Fruit fly (Drosophila melanogaster) whole organism, embryonic: ENCODE results near the gene st.
A peak's percentile ranks its signal among the peaks of the same experiment; 100 is the strongest.

Source experiments
- ATbp ChIP-seq: fragments of 200-800 bp; sonication (Bioruptor generic); optimal IDR thresholded peaks from 2 replicates; lab custom pipeline; 2017; ENCODE audit warnings: missing biosample characterization, mild to moderate bottlenecking, missing genetic modification characterization, missing genetic modification reagents
- Atf-2 ChIP-seq: fragments of 200-800 bp; sonication (Bioruptor generic); optimal IDR thresholded peaks from 2 replicates; lab custom pipeline; 2016; ENCODE audit warnings: missing biosample characterization, missing genetic modification characterization
- Atf3 ChIP-seq: fragments of 200-800 bp; sonication (Bioruptor generic); optimal IDR thresholded peaks from 3 replicates; lab custom pipeline; 2016; ENCODE audit warnings: missing biosample characterization, missing genetic modification characterization
- B-H2 ChIP-seq: fragments of 200-800 bp; sonication (Bioruptor generic); optimal IDR thresholded peaks from 2 replicates; lab custom pipeline; 2018; ENCODE audit warnings: missing biosample characterization, mild to moderate bottlenecking, missing genetic modification characterization
- Blimp-1 ChIP-seq: fragments of 200-800 bp; sonication (Bioruptor generic); optimal IDR thresholded peaks from 3 replicates; lab custom pipeline; 2018; ENCODE audit warnings: missing biosample characterization, missing genetic modification characterization, mild to moderate bottlenecking, moderate library complexity, missing genetic modification reagents
- CG10565 ChIP-seq: fragments of 200-800 bp; sonication (Bioruptor generic); optimal IDR thresholded peaks from 3 replicates; lab custom pipeline; 2016; ENCODE audit warnings: missing biosample characterization, mild to moderate bottlenecking, missing genetic modification characterization
- CG11456 ChIP-seq: fragments of 200-800 bp; sonication (Bioruptor generic); IDR thresholded peaks from 3 replicates; pipeline ENCODE4 v1.3.6; 2022; ENCODE audit warnings: missing biosample characterization, missing genetic modification characterization
- CG1233 ChIP-seq: fragments of 200-800 bp; sonication (Bioruptor generic); optimal IDR thresholded peaks from 4 replicates; lab custom pipeline; 2018; ENCODE audit warnings: missing biosample characterization, mild to moderate bottlenecking, missing genetic modification characterization
- CG14014 ChIP-seq: fragments of 200-800 bp; sonication (Bioruptor generic); IDR thresholded peaks from 2 replicates; pipeline ENCODE4 v1.3.6; 2022; ENCODE audit warnings: missing biosample characterization, missing genetic modification characterization
- CG14667 ChIP-seq: fragments of 200-800 bp; sonication (Bioruptor generic); IDR thresholded peaks from 2 replicates; pipeline ENCODE4 v1.3.6; 2022; ENCODE audit warnings: missing biosample characterization, missing genetic modification characterization
- CG14860 ChIP-seq: fragments of 200-800 bp; sonication (Bioruptor generic); IDR thresholded peaks from 3 replicates; pipeline ENCODE4 v1.3.6; 2022; ENCODE audit warnings: missing biosample characterization, missing genetic modification characterization; ENCODE audit not compliant: partially characterized antibody
- CG18011 ChIP-seq: fragments of 200-800 bp; sonication (Bioruptor generic); optimal IDR thresholded peaks from 2 replicates; lab custom pipeline; 2017; ENCODE audit warnings: missing biosample characterization, missing genetic modification characterization, mild to moderate bottlenecking, moderate library complexity, missing genotype
- CG31224 ChIP-seq: fragments of 200-800 bp; sonication (Bioruptor generic); IDR thresholded peaks from 2 replicates; pipeline ENCODE4 v1.3.6; 2022; ENCODE audit warnings: missing biosample characterization, missing genetic modification characterization
- CG31365 ChIP-seq: fragments of 200-800 bp; sonication (Bioruptor generic); optimal IDR thresholded peaks from 2 replicates; lab custom pipeline; 2018; ENCODE audit warnings: missing biosample characterization, mild to moderate bottlenecking, missing genetic modification characterization
- CG6175 ChIP-seq: fragments of 200-800 bp; sonication (Bioruptor generic); IDR thresholded peaks from 3 replicates; pipeline ENCODE4 v1.3.6; 2022; ENCODE audit warnings: missing biosample characterization, missing genetic modification characterization
- CG6254 ChIP-seq: fragments of 200-800 bp; sonication (Bioruptor generic); optimal IDR thresholded peaks from 3 replicates; lab custom pipeline; 2017; ENCODE audit warnings: mild to moderate bottlenecking, missing biosample characterization, missing genetic modification reagents, missing genetic modification characterization
- CG7271 ChIP-seq: fragments of 200-800 bp; sonication (Bioruptor generic); optimal IDR thresholded peaks from 2 replicates; lab custom pipeline; 2018; ENCODE audit warnings: missing biosample characterization, mild to moderate bottlenecking, missing genetic modification characterization, moderate library complexity
- CG8478 ChIP-seq: fragments of >200 bp; optimal IDR thresholded peaks from 2 replicates; lab custom pipeline; 2018
- CG9727 ChIP-seq: fragments of 200-800 bp; sonication (Bioruptor generic); optimal IDR thresholded peaks from 3 replicates; lab custom pipeline; 2017; ENCODE audit warnings: missing biosample characterization, mild to moderate bottlenecking, missing genetic modification characterization
- CG9797 ChIP-seq: fragments of 200-800 bp; sonication (Bioruptor generic); optimal IDR thresholded peaks from 3 replicates; lab custom pipeline; 2018; ENCODE audit warnings: missing biosample characterization, mild to moderate bottlenecking, missing genetic modification characterization
- Dip3 ChIP-seq: fragments of 200-800 bp; sonication (Bioruptor generic); optimal IDR thresholded peaks from 3 replicates; lab custom pipeline; 2016; ENCODE audit warnings: missing biosample characterization, missing genetic modification characterization
- Dref ChIP-seq: fragments of 200-800 bp; sonication (Bioruptor generic); IDR thresholded peaks from 2 replicates; pipeline ENCODE4 v1.3.6; 2022; ENCODE audit warnings: missing biosample characterization, missing genetic modification characterization
- E2f2 ChIP-seq: fragments of 200-800 bp; sonication (Bioruptor generic); IDR thresholded peaks from 2 replicates; pipeline ENCODE4 v1.3.6; 2022; ENCODE audit warnings: missing biosample characterization, missing genetic modification characterization
- Hr39 ChIP-seq: fragments of >200 bp; optimal IDR thresholded peaks from 2 replicates; lab custom pipeline; 2017
- Hsf ChIP-seq: fragments of 200-800 bp; sonication (Bioruptor generic); optimal IDR thresholded peaks from 3 replicates; lab custom pipeline; 2016; ENCODE audit warnings: missing biosample characterization, missing genetic modification characterization
- Myb ChIP-seq: fragments of 200-800 bp; sonication (Bioruptor generic); optimal IDR thresholded peaks from 2 replicates; lab custom pipeline; 2016; ENCODE audit warnings: missing biosample characterization, missing genetic modification characterization
- Oli ChIP-seq: fragments of 200-800 bp; sonication (Bioruptor generic); optimal IDR thresholded peaks from 2 replicates; lab custom pipeline; 2018; ENCODE audit warnings: missing biosample characterization, mild to moderate bottlenecking, missing genetic modification characterization, moderate library complexity
- Side ChIP-seq: fragments of 200-800 bp; sonication (Bioruptor generic); optimal IDR thresholded peaks from 2 replicates; lab custom pipeline; 2016; ENCODE audit warnings: missing biosample characterization, missing genetic modification characterization
- Sry-β ChIP-seq: fragments of 200-800 bp; sonication (Bioruptor generic); optimal IDR thresholded peaks from 2 replicates; lab custom pipeline; 2018; ENCODE audit warnings: missing biosample characterization, mild to moderate bottlenecking, missing genetic modification characterization, moderate library complexity
- Stat92E ChIP-seq, 3 experiments: fragments of >200 bp in 2 of 3; fragments of 200-800 bp in 1 of 3; sonication (Bioruptor generic) in 1 of 3; optimal IDR thresholded peaks; 2 replicates each; lab custom pipeline; 2017 to 2019; ENCODE audit warnings: missing biosample characterization in 3 of 3, missing genetic modification characterization in 3 of 3, mild to moderate bottlenecking in 1 of 3, moderate library complexity in 1 of 3
- bowl ChIP-seq: fragments of 200-800 bp; sonication (Bioruptor generic); IDR thresholded peaks from 2 replicates; pipeline ENCODE4 v1.3.6; 2022; ENCODE audit warnings: missing biosample characterization, missing genetic modification characterization
- cg ChIP-seq: fragments of 200-800 bp; sonication (Bioruptor generic); optimal IDR thresholded peaks from 3 replicates; lab custom pipeline; 2019; ENCODE audit warnings: missing biosample characterization, mild to moderate bottlenecking, missing genetic modification characterization, moderate library complexity
- chn ChIP-seq: fragments of 200-800 bp; sonication (Bioruptor generic); optimal IDR thresholded peaks from 2 replicates; lab custom pipeline; 2016; ENCODE audit warnings: missing biosample characterization, missing genetic modification characterization
- croc ChIP-seq: fragments of 200-800 bp; sonication (Bioruptor generic); conservative IDR thresholded peaks from 3 replicates; pipeline ENCODE4 v1.3.6; 2022; ENCODE audit warnings: missing biosample characterization, missing genetic modification characterization
- crol ChIP-seq: fragments of 200-800 bp; sonication (Bioruptor generic); IDR thresholded peaks from 2 replicates; pipeline ENCODE4 v1.3.6; 2022; ENCODE audit warnings: missing biosample characterization, missing genetic modification characterization
- cwo ChIP-seq: fragments of 200-800 bp; sonication (Bioruptor generic); optimal IDR thresholded peaks from 3 replicates; lab custom pipeline; 2017; ENCODE audit warnings: missing biosample characterization, missing genetic modification characterization, mild to moderate bottlenecking, moderate library complexity, missing genetic modification reagents
- fru ChIP-seq: fragments of >200 bp; optimal IDR thresholded peaks from 2 replicates; lab custom pipeline; 2017
- gem ChIP-seq: fragments of 200-800 bp; sonication (Bioruptor generic); optimal IDR thresholded peaks from 2 replicates; lab custom pipeline; 2019; ENCODE audit warnings: missing biosample characterization, mild to moderate bottlenecking, missing genetic modification characterization, moderate library complexity
- grau ChIP-seq: fragments of 200-800 bp; optimal IDR thresholded peaks from 3 replicates; lab custom pipeline; 2019; ENCODE audit warnings: missing biosample characterization, mild to moderate bottlenecking, missing genetic modification characterization, moderate library complexity
- gsb ChIP-seq: fragments of 200-800 bp; sonication (Bioruptor generic); IDR thresholded peaks from 2 replicates; pipeline ENCODE4 v1.3.6; 2022; ENCODE audit warnings: missing biosample characterization, missing genetic modification characterization
- gt ChIP-seq: fragments of 200-800 bp; sonication (Bioruptor generic); IDR thresholded peaks from 2 replicates; pipeline ENCODE4 v1.3.6; 2022; ENCODE audit warnings: missing biosample characterization, missing genetic modification characterization
- hth ChIP-seq: fragments of >200 bp; optimal IDR thresholded peaks from 2 replicates; lab custom pipeline; 2017; ENCODE audit warnings: inconsistent platforms
- mld ChIP-seq: fragments of 200-800 bp; sonication (Bioruptor generic); IDR thresholded peaks from 3 replicates; pipeline ENCODE4 v1.3.6; 2022; ENCODE audit warnings: missing biosample characterization, missing genetic modification characterization; ENCODE audit not compliant: partially characterized antibody
- nerfin-1 ChIP-seq: fragments of 200-800 bp; sonication (Bioruptor generic); optimal IDR thresholded peaks from 3 replicates; lab custom pipeline; 2019; ENCODE audit warnings: missing biosample characterization, mild to moderate bottlenecking, missing genetic modification characterization, moderate library complexity
- nom ChIP-seq: fragments of 200-800 bp; sonication (Bioruptor generic); optimal IDR thresholded peaks from 2 replicates; lab custom pipeline; 2017; ENCODE audit warnings: missing biosample characterization, missing genetic modification characterization, mild to moderate bottlenecking, moderate library complexity, missing genetic modification reagents
- pfk ChIP-seq: fragments of 200-800 bp; sonication (Bioruptor generic); optimal IDR thresholded peaks from 2 replicates; lab custom pipeline; 2018; ENCODE audit warnings: missing biosample characterization, mild to moderate bottlenecking, missing genetic modification characterization, moderate library complexity
- ranshi ChIP-seq: fragments of 200-800 bp; sonication (Bioruptor generic); IDR thresholded peaks from 2 replicates; pipeline ENCODE4 v1.3.6; 2022; ENCODE audit warnings: missing biosample characterization, missing genetic modification characterization
- rib ChIP-seq: fragments of 200-800 bp; sonication (Bioruptor generic); IDR thresholded peaks from 2 replicates; pipeline ENCODE4 v1.3.6; 2022; ENCODE audit warnings: missing biosample characterization, missing genetic modification characterization
- sim ChIP-seq: fragments of 200-800 bp; sonication (Bioruptor generic); IDR thresholded peaks from 2 replicates; pipeline ENCODE4 v1.3.6; 2022; ENCODE audit warnings: missing biosample characterization, missing genetic modification characterization
- so ChIP-seq: fragments of 200-800 bp; sonication (Bioruptor generic); IDR thresholded peaks from 3 replicates; pipeline ENCODE4 v1.3.6; 2022; ENCODE audit warnings: missing biosample characterization, missing genetic modification characterization
- trem ChIP-seq: fragments of 200-800 bp; optimal IDR thresholded peaks from 3 replicates; lab custom pipeline; 2019; ENCODE audit warnings: missing biosample characterization, mild to moderate bottlenecking, missing genetic modification characterization, moderate library complexity
- trh ChIP-seq: fragments of 200-800 bp; sonication (Bioruptor generic); optimal IDR thresholded peaks from 2 replicates; lab custom pipeline; 2016; ENCODE audit warnings: missing biosample characterization, missing genetic modification characterization
- vfl ChIP-seq: fragments of 200-800 bp; sonication (Bioruptor generic); optimal IDR thresholded peaks from 2 replicates; lab custom pipeline; 2016; ENCODE audit warnings: missing biosample characterization, missing genetic modification characterization

st gene

dm6 chr3L:16544220-16544619 is 46.8 kb downstream of the st start (continued):
- TF ChIP-seq Hsf (GFP tag; lab: Kevin White, UChicago) (peak; percentile 48), Hr39 (no peak), CG6254 (GFP tag; lab: Kevin White, UChicago) (no peak), Atf3 (GFP tag; lab: Kevin White, UChicago) (peak; percentile 7), vfl (no peak), fru (no peak), pfk (GFP tag; lab: Kevin White, UChicago) (no peak), Atf-2 (GFP tag; lab: Kevin White, UChicago) (peak; percentile 16), sim (GFP tag; lab: Robert Waterston, UW) (no peak), CG31224 (no peak), CG31365 (no peak), CG9727 (GFP tag; lab: Kevin White, UChicago) (no peak), CG14667 (GFP tag; lab: Robert Waterston, UW) (no peak), E2f2 (GFP tag; lab: Robert Waterston, UW) (no peak), CG10565 (GFP tag; lab: Kevin White, UChicago) (no peak), Oli (tag; lab: Kevin White, UChicago) (peak; percentile 61), so (GFP tag; lab: Robert Waterston, UW) (no peak), CG9797 (GFP tag; lab: Kevin White, UChicago) (no peak), B-H2 (no peak), CG11456 (GFP tag; lab: Robert Waterston, UW) (0 out of 3 replicates have a peak, but pooled peaks have one; percentile 22), CG8478 (no peak), CG14860 (no peak), CG18011 (no peak), cg (GFP tag; lab: Kevin White, UChicago) (no peak), CG6175 (GFP tag; lab: Robert Waterston, UW) (no peak), CG14014 (GFP tag; lab: Robert Waterston, UW) (peak; percentile 33; the same call in 1 of the 2 replicates), ATbp (GFP tag; lab: Kevin White, UChicago) (peak; percentile 11), Stat92E (GFP tag; optimal IDR thresholded peaks at IDR 0.05; lab: Kevin White, UChicago) (no peak), crol (GFP tag; lab: Robert Waterston, UW) (no peak), gem (peak; percentile 66), mld (no peak), hth (no peak), trem (tag; lab: Kevin White, UChicago) (no peak), trh (GFP tag; lab: Kevin White, UChicago) (no peak), Sry-β (GFP tag; lab: Kevin White, UChicago) (no peak), cwo (no peak), chn (peak; percentile 30), CG7271 (tag; lab: Kevin White, UChicago) (no peak), CG1233 (no peak), rib (GFP tag; lab: Robert Waterston, UW) (no peak), Dip3 (GFP tag; lab: Kevin White, UChicago) (no peak), Myb (no peak), bowl (GFP tag; lab: Robert Waterston, UW) (no peak), gsb (GFP tag; lab: Robert Waterston, UW) (no peak), grau (tag; lab: Kevin White, UChicago) (no peak), nom (GFP tag; lab: Kevin White, UChicago) (no peak), gt (GFP tag; lab: Robert Waterston, UW) (no peak), Blimp-1 (peak; percentile 71), Dref (GFP tag; lab: Robert Waterston, UW) (no peak), nerfin-1 (tag; lab: Kevin White, UChicago) (no peak), croc (GFP tag; lab: Robert Waterston, UW) (peak; percentile 20; the same call in 1 of the 3 replicates), ranshi (GFP tag; lab: Robert Waterston, UW) (peak; percentile 19; the same call in 1 of the 2 replicates), Side (GFP tag; lab: Kevin White, UChicago) (no peak)
